Fruit fly (Drosophila melanogaster): Measurements from ENCODE around the gene CG13484.

Gene CG13484

dm6 chr3L:14053073-14053643 is at the start of gene CG13484, which contains the start of gene Frl:
TSS of gene CG13484 (minus strand) at chr3L:14053079.
TSS of gene Frl (plus strand) at chr3L:14053215.
- no peak for TF ChIP-seq insv (optimal IDR thresholded peaks at IDR 0.05)
- TF ChIP-seq h (optimal IDR thresholded peaks at IDR 0.05): no peak
- TF ChIP-seq Myc (optimal IDR thresholded peaks at IDR 0.05): no peak
- no peak for TF ChIP-seq ttk (optimal IDR thresholded peaks at IDR 0.05)
- TF ChIP-seq psq (optimal IDR thresholded peaks at IDR 0.05): no peak
- TF ChIP-seq Sin3A (optimal IDR thresholded peaks at IDR 0.05): no peak

- TF ChIP-seq psq (optimal IDR thresholded peaks at IDR 0.05) (no peak), h (optimal IDR thresholded peaks at IDR 0.05) (no peak), ttk (optimal IDR thresholded peaks at IDR 0.05) (no peak), Myc (optimal IDR thresholded peaks at IDR 0.05) (no peak), insv (optimal IDR thresholded peaks at IDR 0.05) (no peak), Sin3A (optimal IDR thresholded peaks at IDR 0.05) (no peak)
Observed at dm6 chr3L:14101421-14102130, 48.7 kb upstream of the CG13484 start.

- TF ChIP-seq psq (optimal IDR thresholded peaks at IDR 0.05) (no peak), Myc (optimal IDR thresholded peaks at IDR 0.05) (no peak), ttk (optimal IDR thresholded peaks at IDR 0.05) (no peak), h (optimal IDR thresholded peaks at IDR 0.05) (no peak), insv (optimal IDR thresholded peaks at IDR 0.05) (no peak), Sin3A (optimal IDR thresholded peaks at IDR 0.05) (no peak)
Observed at dm6 chr3L:14100058-14100457, 47.2 kb upstream of the CG13484 start.

dm6 chr3L:14097941-14098545 is 45.2 kb upstream of the CG13484 start, which contains the start of gene Fbp1:
TSS of gene Fbp1 (minus strand) at chr3L:14098053.
- TF ChIP-seq psq (optimal IDR thresholded peaks at IDR 0.05) (no peak), h (optimal IDR thresholded peaks at IDR 0.05) (no peak), ttk (optimal IDR thresholded peaks at IDR 0.05) (no peak), Myc (optimal IDR thresholded peaks at IDR 0.05) (no peak), Sin3A (optimal IDR thresholded peaks at IDR 0.05) (no peak), insv (optimal IDR thresholded peaks at IDR 0.05) (no peak)

- no peak for TF ChIP-seq psq (optimal IDR thresholded peaks at IDR 0.05)
- TF ChIP-seq Sin3A (optimal IDR thresholded peaks at IDR 0.05): no peak
- no peak for TF ChIP-seq h (optimal IDR thresholded peaks at IDR 0.05)
- no peak for TF ChIP-seq ttk (optimal IDR thresholded peaks at IDR 0.05)
- TF ChIP-seq insv (optimal IDR thresholded peaks at IDR 0.05): no peak
Observed at dm6 chr3L:14089516-14089915, 36.6 kb upstream of the CG13484 start.

dm6 chr3L:14089010-14089409 is 36.1 kb upstream of the CG13484 start:
- TF ChIP-seq Sin3A (optimal IDR thresholded peaks at IDR 0.05) (no peak), insv (optimal IDR thresholded peaks at IDR 0.05) (no peak), ttk (optimal IDR thresholded peaks at IDR 0.05) (no peak), Myc (optimal IDR thresholded peaks at IDR 0.05) (no peak), h (optimal IDR thresholded peaks at IDR 0.05) (no peak), psq (optimal IDR thresholded peaks at IDR 0.05) (no peak)

dm6 chr3L:14086225-14086624 is 33.3 kb upstream of the CG13484 start:
- TF ChIP-seq h (optimal IDR thresholded peaks at IDR 0.05): no peak

- TF ChIP-seq ttk (optimal IDR thresholded peaks at IDR 0.05) (no peak), Sin3A (optimal IDR thresholded peaks at IDR 0.05) (no peak), psq (optimal IDR thresholded peaks at IDR 0.05) (no peak), insv (optimal IDR thresholded peaks at IDR 0.05) (no peak), h (optimal IDR thresholded peaks at IDR 0.05) (no peak), Myc (optimal IDR thresholded peaks at IDR 0.05) (no peak)
Observed at dm6 chr3L:14083283-14083682, 30.4 kb upstream of the CG13484 start, which contains the start of gene CG8100. TSS of gene CG8100 (plus strand) at chr3L:14083615.

dm6 chr3L:14079224-14079623 is 26.3 kb upstream of the CG13484 start:
- TF ChIP-seq psq (optimal IDR thresholded peaks at IDR 0.05) (no peak), insv (optimal IDR thresholded peaks at IDR 0.05) (no peak), h (optimal IDR thresholded peaks at IDR 0.05) (no peak), Myc (optimal IDR thresholded peaks at IDR 0.05) (no peak), ttk (optimal IDR thresholded peaks at IDR 0.05) (no peak), Sin3A (optimal IDR thresholded peaks at IDR 0.05) (no peak)

- TF ChIP-seq ttk (optimal IDR thresholded peaks at IDR 0.05): no peak
Observed at dm6 chr3L:14078227-14078626, 25.3 kb upstream of the CG13484 start.

dm6 chr3L:14076559-14076958 is 23.7 kb upstream of the CG13484 start:
- no peak for TF ChIP-seq insv (optimal IDR thresholded peaks at IDR 0.05)
- TF ChIP-seq ttk (optimal IDR thresholded peaks at IDR 0.05): no peak
- TF ChIP-seq Myc (optimal IDR thresholded peaks at IDR 0.05): no peak
- no peak for TF ChIP-seq Sin3A (optimal IDR thresholded peaks at IDR 0.05)
- no peak for TF ChIP-seq psq (optimal IDR thresholded peaks at IDR 0.05)
- TF ChIP-seq h (optimal IDR thresholded peaks at IDR 0.05): no peak

dm6 chr3L:14075472-14075871 is 22.6 kb upstream of the CG13484 start, which contains the start of gene btl:
TSS of gene btl (plus strand) at chr3L:14075772.
- TF ChIP-seq psq (optimal IDR thresholded peaks at IDR 0.05): no peak
- no peak for TF ChIP-seq Sin3A (optimal IDR thresholded peaks at IDR 0.05)
- no peak for TF ChIP-seq insv (optimal IDR thresholded peaks at IDR 0.05)
- TF ChIP-seq Myc (optimal IDR thresholded peaks at IDR 0.05): no peak
- TF ChIP-seq h (optimal IDR thresholded peaks at IDR 0.05): no peak
- no peak for TF ChIP-seq ttk (optimal IDR thresholded peaks at IDR 0.05)
